1 fruit fly cellular context compared by ENCODE assay signal in genomic region chr3R:21619117-21619650, dm6.
TF ChIP-seq lines count a peak whose summit lies in the region.

Gene InR (minus strand): TSS chr3R:21619321.

TF ChIP-seq in whole organism, embryonic, 481 proteins besides CTCF, POLR2A, EP300 and RAD21 (continued from another document and continues in another):
- peak; percentile 59 for TF ChIP-seq CG6854 (GFP tag; optimal IDR thresholded peaks at IDR 0.05; lab: Kevin White, UChicago)
- TF ChIP-seq CG2116 (GFP tag; optimal IDR thresholded peaks at IDR 0.05; lab: Kevin White, UChicago), result peak; percentile 19
- TF ChIP-seq Tbp (GFP tag; optimal IDR thresholded peaks at IDR 0.05; lab: Kevin White, UChicago), result no peak
- no peak for TF ChIP-seq eve (GFP tag; optimal IDR thresholded peaks at IDR 0.05; lab: Kevin White, UChicago)
- TF ChIP-seq CoRest (tag; optimal IDR thresholded peaks at IDR 0.05; lab: Kevin White, UChicago), result peak; percentile 19
- peak; percentile 7 for TF ChIP-seq ac (GFP tag; optimal IDR thresholded peaks at IDR 0.05; lab: Kevin White, UChicago)
- TF ChIP-seq Nf-YB (GFP tag; optimal IDR thresholded peaks at IDR 0.05; lab: Kevin White, UChicago), result no peak
- peak; percentile 60 for TF ChIP-seq CG4707 (GFP tag; optimal IDR thresholded peaks at IDR 0.05; lab: Kevin White, UChicago)
- peak; percentile 40 for TF ChIP-seq CG16815 (GFP tag; optimal IDR thresholded peaks at IDR 0.05; lab: Kevin White, UChicago)
- TF ChIP-seq CG6813 (GFP tag; optimal IDR thresholded peaks at IDR 0.05; lab: Kevin White, UChicago), result peak; percentile 54
- TF ChIP-seq knrl (GFP tag; IDR thresholded peaks at IDR 0.05; lab: Robert Waterston, UW; ENCODE audit: partially characterized antibody), result no peak
- TF ChIP-seq gem (tag; optimal IDR thresholded peaks at IDR 0.05; lab: Kevin White, UChicago), result peak; percentile 37
- no peak for TF ChIP-seq gsb-n (tag; optimal IDR thresholded peaks at IDR 0.05; lab: Kevin White, UChicago)
- TF ChIP-seq CG18011 (GFP tag; optimal IDR thresholded peaks at IDR 0.05; lab: Kevin White, UChicago), result peak; percentile 45
- no peak for TF ChIP-seq CG6254 (GFP tag; optimal IDR thresholded peaks at IDR 0.05; lab: Kevin White, UChicago)
- peak; percentile 3 for TF ChIP-seq Asciz (GFP tag; optimal IDR thresholded peaks at IDR 0.05; lab: Kevin White, UChicago)
- no peak for TF ChIP-seq E2f1 (GFP tag; IDR thresholded peaks at IDR 0.05; lab: Robert Waterston, UW)
- no peak for TF ChIP-seq CG3838 (GFP tag; optimal IDR thresholded peaks at IDR 0.05; lab: Kevin White, UChicago)
- TF ChIP-seq row (GFP tag; IDR thresholded peaks at IDR 0.05; lab: Robert Waterston, UW), result no peak
- no peak for TF ChIP-seq Ssrp (tag; optimal IDR thresholded peaks at IDR 0.05; lab: Kevin White, UChicago)
- no peak for TF ChIP-seq Atf6 (GFP tag; IDR thresholded peaks at IDR 0.05; lab: Robert Waterston, UW)
- peak; percentile 39 for TF ChIP-seq Nf-YC (tag; optimal IDR thresholded peaks at IDR 0.05; lab: Kevin White, UChicago)
- peak; percentile 40 for TF ChIP-seq CG9437 (GFP tag; optimal IDR thresholded peaks at IDR 0.05; lab: Kevin White, UChicago)
- TF ChIP-seq CG5180 (GFP tag; optimal IDR thresholded peaks at IDR 0.05; lab: Kevin White, UChicago), result peak; percentile 23
- peak; percentile 81 for TF ChIP-seq cg (GFP tag; optimal IDR thresholded peaks at IDR 0.05; lab: Kevin White, UChicago)
- TF ChIP-seq tin (GFP tag; optimal IDR thresholded peaks at IDR 0.05; lab: Kevin White, UChicago), result peak; percentile 83
- TF ChIP-seq CG11560 (tag; IDR thresholded peaks at IDR 0.05; lab: Robert Waterston, UW), result no peak
- TF ChIP-seq otp (GFP tag; IDR thresholded peaks at IDR 0.05; lab: Robert Waterston, UW), result no peak
- TF ChIP-seq CG2202 (tag; optimal IDR thresholded peaks at IDR 0.05; lab: Kevin White, UChicago), result no peak
- TF ChIP-seq dpn (GFP tag; optimal IDR thresholded peaks at IDR 0.05; lab: Kevin White, UChicago), result peak; percentile 80 to 85
- no peak for TF ChIP-seq CG10321 (GFP tag; IDR thresholded peaks at IDR 0.05; lab: Robert Waterston, UW)
- TF ChIP-seq zf30C (GFP tag; optimal IDR thresholded peaks at IDR 0.05; lab: Kevin White, UChicago), result peak; percentile 46
- TF ChIP-seq CG14667 (GFP tag; IDR thresholded peaks at IDR 0.05; lab: Robert Waterston, UW), result no peak
- peak; percentile 82 for TF ChIP-seq CG15514 (GFP tag; optimal IDR thresholded peaks at IDR 0.05; lab: Kevin White, UChicago)
- TF ChIP-seq CG13287 (GFP tag; IDR thresholded peaks at IDR 0.05; lab: Robert Waterston, UW; ENCODE audit: partially characterized antibody), result no peak
- TF ChIP-seq CG16813 (GFP tag; IDR thresholded peaks at IDR 0.05; lab: Robert Waterston, UW; ENCODE audit: partially characterized antibody), result no peak
- peak; percentile 90 for TF ChIP-seq CG2120 (GFP tag; optimal IDR thresholded peaks at IDR 0.05; lab: Kevin White, UChicago)
- no peak for TF ChIP-seq salm (tag; optimal IDR thresholded peaks at IDR 0.05; lab: Kevin White, UChicago)
- TF ChIP-seq mirr (GFP tag; optimal IDR thresholded peaks at IDR 0.05; lab: Kevin White, UChicago), result peak; percentile 88
- no peak for TF ChIP-seq unc-4 (GFP tag; IDR thresholded peaks at IDR 0.05; lab: Robert Waterston, UW; ENCODE audit: partially characterized antibody)
- peak; percentile 57 for TF ChIP-seq CG8089 (GFP tag; optimal IDR thresholded peaks at IDR 0.05; lab: Kevin White, UChicago)
- TF ChIP-seq wdn (GFP tag; IDR thresholded peaks at IDR 0.05; lab: Robert Waterston, UW), result no peak
- peak; percentile 89 for TF ChIP-seq her (GFP tag; optimal IDR thresholded peaks at IDR 0.05; lab: Kevin White, UChicago)
- no peak for TF ChIP-seq Awh (GFP tag; IDR thresholded peaks at IDR 0.05; lab: Robert Waterston, UW)
- TF ChIP-seq luna (GFP tag; optimal IDR thresholded peaks at IDR 0.05; lab: Kevin White, UChicago), result peak; percentile 65
- TF ChIP-seq CG34376 (GFP tag; optimal IDR thresholded peaks at IDR 0.05; lab: Kevin White, UChicago), result peak; percentile 92
- peak; percentile 58 for TF ChIP-seq kni (GFP tag; optimal IDR thresholded peaks at IDR 0.05; lab: Kevin White, UChicago)
- peak; percentile 37 for TF ChIP-seq nmo (GFP tag; optimal IDR thresholded peaks at IDR 0.05; lab: Kevin White, UChicago)
- TF ChIP-seq Neu2 (GFP tag; optimal IDR thresholded peaks at IDR 0.05; lab: Kevin White, UChicago; ENCODE audit: borderline replicate concordance), result no peak
- TF ChIP-seq CG1529 (GFP tag; optimal IDR thresholded peaks at IDR 0.05; lab: Kevin White, UChicago), result no peak
- TF ChIP-seq unpg (GFP tag; optimal IDR thresholded peaks at IDR 0.05; lab: Kevin White, UChicago), result peak; percentile 41
- TF ChIP-seq cad (GFP tag; optimal IDR thresholded peaks at IDR 0.05; lab: Kevin White, UChicago), result no peak
- no peak for TF ChIP-seq grn (GFP tag; optimal IDR thresholded peaks at IDR 0.05; lab: Kevin White, UChicago)
- peak; percentile 80 for TF ChIP-seq zfh2 (GFP tag; optimal IDR thresholded peaks at IDR 0.05; lab: Kevin White, UChicago)
- TF ChIP-seq CG8290 (GFP tag; optimal IDR thresholded peaks at IDR 0.05; lab: Kevin White, UChicago), result peak; percentile 63
- TF ChIP-seq CG8290 (tag; optimal IDR thresholded peaks at IDR 0.05; lab: Kevin White, UChicago), result peak; percentile 1 to 95
- TF ChIP-seq CG31365 (tag; optimal IDR thresholded peaks at IDR 0.05; lab: Kevin White, UChicago), result no peak
- TF ChIP-seq grau (tag; optimal IDR thresholded peaks at IDR 0.05; lab: Kevin White, UChicago), result peak; percentile 61
- TF ChIP-seq klu (GFP tag; IDR thresholded peaks at IDR 0.05; lab: Robert Waterston, UW), result no peak
- peak; percentile 98 for TF ChIP-seq Ets65A (GFP tag; lab: Kevin White, UChicago)
- no peak for TF ChIP-seq CG10462 (GFP tag; optimal IDR thresholded peaks at IDR 0.05; lab: Kevin White, UChicago)
- peak; percentile 49 for TF ChIP-seq CG7556 (GFP tag; optimal IDR thresholded peaks at IDR 0.05; lab: Kevin White, UChicago)
- peak; percentile 6 for TF ChIP-seq dmrt11E (tag; optimal IDR thresholded peaks at IDR 0.05; lab: Kevin White, UChicago)
- no peak for TF ChIP-seq odd (GFP tag; optimal IDR thresholded peaks at IDR 0.05; lab: Kevin White, UChicago)
- TF ChIP-seq gcm2 (GFP tag; optimal IDR thresholded peaks at IDR 0.05; lab: Kevin White, UChicago), result peak; percentile 56
- TF ChIP-seq twi (tag; optimal IDR thresholded peaks at IDR 0.05; lab: Kevin White, UChicago), result peak; percentile 6
- TF ChIP-seq CG13296 (GFP tag; optimal IDR thresholded peaks at IDR 0.05; lab: Kevin White, UChicago), result peak; percentile 53
- TF ChIP-seq run (tag; optimal IDR thresholded peaks at IDR 0.05; lab: Kevin White, UChicago), result no peak
- no peak for TF ChIP-seq tll (GFP tag; optimal IDR thresholded peaks at IDR 0.05; lab: Kevin White, UChicago)
- peak; percentile 86 for TF ChIP-seq Chrac-16 (GFP tag; optimal IDR thresholded peaks at IDR 0.05; lab: Kevin White, UChicago)
- TF ChIP-seq Sox100B (GFP tag; optimal IDR thresholded peaks at IDR 0.05; lab: Kevin White, UChicago), result no peak
- peak; percentile 76 for TF ChIP-seq ems (GFP tag; optimal IDR thresholded peaks at IDR 0.05; lab: Kevin White, UChicago)
- peak; percentile 65 for TF ChIP-seq gcm (GFP tag; optimal IDR thresholded peaks at IDR 0.05; lab: Kevin White, UChicago)
- TF ChIP-seq gt (GFP tag; IDR thresholded peaks at IDR 0.05; lab: Robert Waterston, UW), result no peak
- TF ChIP-seq CG6272 (GFP tag; IDR thresholded peaks at IDR 0.05; lab: Robert Waterston, UW), result 0 out of 2 replicates have a peak, but pooled peaks have one; percentile 26
- no peak for TF ChIP-seq fd64A (GFP tag; optimal IDR thresholded peaks at IDR 0.05; lab: Kevin White, UChicago)
- TF ChIP-seq Kr (GFP tag; optimal IDR thresholded peaks at IDR 0.05; lab: Kevin White, UChicago), result no peak
- peak; percentile 51 for TF ChIP-seq Hr3 (GFP tag; optimal IDR thresholded peaks at IDR 0.05; lab: Kevin White, UChicago)
- TF ChIP-seq GATAe (GFP tag; conservative IDR thresholded peaks at IDR 0.05; lab: Robert Waterston, UW), result no peak
- peak; percentile 55 for TF ChIP-seq NC2β (GFP tag; optimal IDR thresholded peaks at IDR 0.05; lab: Kevin White, UChicago)
- peak; percentile 64 for TF ChIP-seq nerfin-1 (tag; optimal IDR thresholded peaks at IDR 0.05; lab: Kevin White, UChicago)
- no peak for TF ChIP-seq HLH4C (GFP tag; IDR thresholded peaks at IDR 0.05; lab: Robert Waterston, UW; ENCODE audit: partially characterized antibody)
- TF ChIP-seq CG10366 (GFP tag; IDR thresholded peaks at IDR 0.05; lab: Robert Waterston, UW), result no peak
- TF ChIP-seq ssp (GFP tag; IDR thresholded peaks at IDR 0.05; lab: Robert Waterston, UW), result no peak
- no peak for TF ChIP-seq CG32532 (GFP tag; IDR thresholded peaks at IDR 0.05; lab: Robert Waterston, UW)
- peak; percentile 34 for TF ChIP-seq CG33557 (GFP tag; optimal IDR thresholded peaks at IDR 0.05; lab: Kevin White, UChicago)
- no peak for TF ChIP-seq trem (tag; optimal IDR thresholded peaks at IDR 0.05; lab: Kevin White, UChicago)
- TF ChIP-seq hth (optimal IDR thresholded peaks at IDR 0.05; lab: Kevin White, UChicago), result no peak
- no peak for TF ChIP-seq Sin3A (optimal IDR thresholded peaks at IDR 0.05; lab: Kevin White, UChicago)
- TF ChIP-seq Scr (GFP tag; IDR thresholded peaks at IDR 0.05; lab: Robert Waterston, UW; ENCODE audit: partially characterized antibody), result no peak
- TF ChIP-seq sens-2 (GFP tag; IDR thresholded peaks at IDR 0.05; lab: Robert Waterston, UW), result no peak
- peak; percentile 22 for TF ChIP-seq stwl (tag; optimal IDR thresholded peaks at IDR 0.05; lab: Kevin White, UChicago)
- peak; percentile 90 for TF ChIP-seq Hmr (GFP tag; optimal IDR thresholded peaks at IDR 0.05; lab: Kevin White, UChicago)
- no peak for TF ChIP-seq Oli (tag; optimal IDR thresholded peaks at IDR 0.05; lab: Kevin White, UChicago)
- TF ChIP-seq CG7987 (GFP tag; optimal IDR thresholded peaks at IDR 0.05; lab: Kevin White, UChicago), result peak; percentile 73
- TF ChIP-seq CG1792 (GFP tag; optimal IDR thresholded peaks at IDR 0.05; lab: Kevin White, UChicago), result peak; percentile 66
- TF ChIP-seq lilli (GFP tag; optimal IDR thresholded peaks at IDR 0.05; lab: Kevin White, UChicago), result peak; percentile 87
- no peak for TF ChIP-seq CG2129 (GFP tag; IDR thresholded peaks at IDR 0.05; lab: Robert Waterston, UW; ENCODE audit: partially characterized antibody)
- TF ChIP-seq pzg (GFP tag; optimal IDR thresholded peaks at IDR 0.05; lab: Kevin White, UChicago), result peak; percentile 83
- TF ChIP-seq CG11247 (GFP tag; IDR thresholded peaks at IDR 0.05; lab: Robert Waterston, UW), result no peak
- peak; percentile 26 for TF ChIP-seq CG2678 (tag; optimal IDR thresholded peaks at IDR 0.05; lab: Kevin White, UChicago)
- peak; percentile 29 for TF ChIP-seq Max (GFP tag; optimal IDR thresholded peaks at IDR 0.05; lab: Kevin White, UChicago)
- TF ChIP-seq kay (GFP tag; optimal IDR thresholded peaks at IDR 0.05; lab: Kevin White, UChicago), result peak; percentile 55
- TF ChIP-seq slou (GFP tag; optimal IDR thresholded peaks at IDR 0.05; lab: Kevin White, UChicago), result peak; percentile 53
- peak; percentile 54 for TF ChIP-seq abd-A (tag; optimal IDR thresholded peaks at IDR 0.05; lab: Kevin White, UChicago)
- TF ChIP-seq hb (GFP tag; IDR thresholded peaks at IDR 0.05; lab: Robert Waterston, UW; ENCODE audit: partially characterized antibody), result no peak
- TF ChIP-seq Six4 (GFP tag; optimal IDR thresholded peaks at IDR 0.05; lab: Kevin White, UChicago), result peak; percentile 56
- TF ChIP-seq CG11456 (GFP tag; IDR thresholded peaks at IDR 0.05; lab: Robert Waterston, UW), result no peak
- peak; percentile 35 for TF ChIP-seq fd3F (GFP tag; optimal IDR thresholded peaks at IDR 0.05; lab: Kevin White, UChicago)
- TF ChIP-seq Mes4 (GFP tag; optimal IDR thresholded peaks at IDR 0.05; lab: Kevin White, UChicago), result peak; percentile 21
- TF ChIP-seq CG4730 (GFP tag; IDR thresholded peaks at IDR 0.05; lab: Robert Waterston, UW), result no peak
- TF ChIP-seq HHEX (GFP tag; optimal IDR thresholded peaks at IDR 0.05; lab: Kevin White, UChicago), result peak; percentile 71
- no peak for TF ChIP-seq Optix (GFP tag; IDR thresholded peaks at IDR 0.05; lab: Robert Waterston, UW)
- peak; percentile 45 for TF ChIP-seq BEAF-32 (GFP tag; optimal IDR thresholded peaks at IDR 0.05; lab: Kevin White, UChicago)
- peak in 1 of 2 experiments; percentile 31 for TF ChIP-seq Eip74EF (GFP tag; optimal IDR thresholded peaks at IDR 0.05; lab: Kevin White, UChicago)
- no peak for TF ChIP-seq Gsc (GFP tag; IDR thresholded peaks at IDR 0.05; lab: Robert Waterston, UW)
- no peak for TF ChIP-seq CG11085 (GFP tag; IDR thresholded peaks at IDR 0.05; lab: Robert Waterston, UW)
- no peak for TF ChIP-seq ttk (GFP tag; IDR thresholded peaks at IDR 0.05; lab: Robert Waterston, UW)
- no peak for TF ChIP-seq Rx (GFP tag; IDR thresholded peaks at IDR 0.05; lab: Robert Waterston, UW)
- TF ChIP-seq danr (GFP tag; IDR thresholded peaks at IDR 0.05; lab: Robert Waterston, UW), result no peak
- TF ChIP-seq gfzf (GFP tag; optimal IDR thresholded peaks at IDR 0.05; lab: Kevin White, UChicago), result peak; percentile 28
- TF ChIP-seq fu2 (GFP tag; optimal IDR thresholded peaks at IDR 0.05; lab: Kevin White, UChicago), result peak; percentile 65
- TF ChIP-seq CG1233 (GFP tag; optimal IDR thresholded peaks at IDR 0.05; lab: Kevin White, UChicago), result peak; percentile 63
- TF ChIP-seq CG11398 (GFP tag; optimal IDR thresholded peaks at IDR 0.05; lab: Kevin White, UChicago), result peak; percentile 58
- TF ChIP-seq CG31441 (GFP tag; IDR thresholded peaks at IDR 0.05; lab: Robert Waterston, UW), result no peak
- TF ChIP-seq CG18476 (GFP tag; optimal IDR thresholded peaks at IDR 0.05; lab: Kevin White, UChicago), result peak; percentile 26
- TF ChIP-seq Med (GFP tag; lab: Kevin White, UChicago), result peak; percentile 97
- TF ChIP-seq ham (GFP tag; IDR thresholded peaks at IDR 0.05; lab: Robert Waterston, UW), result no peak
- TF ChIP-seq CG1832 (GFP tag; optimal IDR thresholded peaks at IDR 0.05; lab: Kevin White, UChicago), result no peak
- peak; percentile 29 for TF ChIP-seq CG14710 (tag; optimal IDR thresholded peaks at IDR 0.05; lab: Kevin White, UChicago)
- no peak for TF ChIP-seq CG2199 (GFP tag; IDR thresholded peaks at IDR 0.05; lab: Robert Waterston, UW)
- no peak for TF ChIP-seq Opbp (GFP tag; IDR thresholded peaks at IDR 0.05; lab: Robert Waterston, UW; ENCODE audit: partially characterized antibody)
- TF ChIP-seq Atf-2 (GFP tag; optimal IDR thresholded peaks at IDR 0.05; lab: Kevin White, UChicago), result peak; percentile 75
- TF ChIP-seq Hr39 (optimal IDR thresholded peaks at IDR 0.05; lab: Kevin White, UChicago), result no peak
- peak; percentile 93 for TF ChIP-seq B-H2 (GFP tag; optimal IDR thresholded peaks at IDR 0.05; lab: Kevin White, UChicago)
- peak; percentile 34; the same call in 1 of the 3 replicates for TF ChIP-seq CG7357 (GFP tag; IDR thresholded peaks at IDR 0.05; lab: Robert Waterston, UW)
